Worm (Caenorhabditis elegans) whole organism, L1 larva: ENCODE results near the gene str-150.
A peak's percentile ranks its signal among the peaks of the same experiment; 100 is the strongest.

Experiments used
- blmp-1 ChIP-seq: fragments of 150-350 bp; optimal IDR thresholded peaks from 2 replicates; lab custom pipeline; 2014; ENCODE audit warnings: missing biosample characterization, missing genetic modification characterization
- lsy-2 ChIP-seq, 2 experiments: fragments of 150-350 bp; optimal IDR thresholded peaks; 2 replicates each; lab custom pipeline; 2014; ENCODE audit warnings: missing biosample characterization in 2 of 2, missing genetic modification characterization in 2 of 2
- nhr-237 ChIP-seq: fragments of 150-350 bp; optimal IDR thresholded peaks from 2 replicates; lab custom pipeline; 2014; ENCODE audit warnings: missing biosample characterization, missing genetic modification characterization
- nhr-90 ChIP-seq: sonication (generic microtip); optimal IDR thresholded peaks from 2 replicates; lab custom pipeline; 2016; ENCODE audit warnings: mild to moderate bottlenecking, missing genetic modification characterization, missing compliant biosample characterization; ENCODE audit not compliant: poor library complexity
- snpc-4 ChIP-seq: fragments of 150-350 bp; optimal IDR thresholded peaks from 2 replicates; lab custom pipeline; 2014; ENCODE audit warnings: missing biosample characterization, missing genetic modification characterization
- ztf-4 ChIP-seq: fragments of 150-350 bp; optimal IDR thresholded peaks from 2 replicates; lab custom pipeline; 2014; ENCODE audit warnings: missing biosample characterization, missing genetic modification characterization

DNA sequence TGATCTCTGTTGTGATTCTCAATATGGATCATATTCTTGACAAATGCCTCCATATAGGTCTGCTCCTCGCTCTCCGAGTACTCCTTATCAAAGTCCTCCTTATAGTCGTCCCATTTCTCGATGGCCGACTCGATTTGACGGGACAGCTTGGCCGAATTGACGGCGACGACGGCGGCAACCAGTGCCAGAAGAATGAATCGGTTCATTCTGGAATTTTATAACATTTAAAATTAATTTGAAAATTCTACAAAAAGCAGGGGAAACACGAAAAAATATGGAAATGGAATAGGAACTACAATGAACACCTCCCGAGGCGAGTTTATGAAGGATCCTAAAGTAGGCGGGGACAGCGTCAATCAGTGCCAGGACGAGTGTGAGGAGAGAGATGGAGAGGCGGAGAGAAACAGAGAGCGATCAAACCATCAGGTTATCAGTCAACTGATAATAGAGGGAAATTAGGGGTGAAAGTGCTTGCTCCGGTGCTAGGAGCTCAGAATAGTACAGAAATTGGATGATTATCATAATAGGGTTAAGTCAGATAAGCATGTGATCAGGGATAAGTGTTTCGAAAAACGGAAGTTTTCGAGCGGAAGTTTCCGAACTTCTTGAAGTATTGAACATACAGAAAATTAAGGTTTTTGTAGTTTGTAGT lies 12.2 kb downstream of the str-150 start, which contains the start of gene cpl-1:
- TF ChIP-seq nhr-237 = no peak
- no peak for TF ChIP-seq lsy-2 (tag; optimal IDR thresholded peaks at IDR 0.05; lab: Kevin White, UChicago)
- TF ChIP-seq ztf-4 (tag; lab: Kevin White, UChicago) = no peak
- TF ChIP-seq nhr-90 = peak; percentile 36
- TF ChIP-seq snpc-4 (tag; lab: Kevin White, UChicago) = no peak
- TF ChIP-seq blmp-1 (tag; lab: Kevin White, UChicago) = peak; percentile 4
